Worm (Caenorhabditis elegans): Measurements from ENCODE around the gene Y38C1AA.1.

DNA sequence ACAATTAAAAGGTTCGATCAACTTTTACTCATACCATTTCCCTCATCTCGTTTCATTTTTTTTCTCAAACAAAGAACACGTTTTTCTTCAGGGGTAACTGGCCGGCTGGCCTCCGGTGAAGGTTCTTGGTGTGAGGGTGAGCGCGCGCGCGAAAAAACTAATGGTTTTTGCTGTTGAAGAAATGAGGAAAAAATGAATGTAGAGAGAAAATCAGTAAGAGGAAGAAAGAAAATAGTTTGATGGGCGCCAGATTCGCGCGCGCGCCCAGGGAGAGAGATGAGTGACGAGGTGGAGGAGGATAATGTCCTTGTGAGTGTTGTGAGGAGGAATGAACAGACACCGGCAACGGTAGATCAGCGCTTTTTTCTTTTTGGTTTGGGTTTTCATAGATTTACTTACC, 36.9 kb upstream of the Y38C1AA.1 start:
- TF ChIP-seq aly-2 (tag; optimal IDR thresholded peaks at IDR 0.05): no peak
- TF ChIP-seq fos-1 (tag; optimal IDR thresholded peaks at IDR 0.05): no peak
- no peak for TF ChIP-seq nhr-11 (tag; optimal IDR thresholded peaks at IDR 0.05)
- no peak for TF ChIP-seq ceh-16 (tag; optimal IDR thresholded peaks at IDR 0.05)
- no peak for TF ChIP-seq sea-2 (GFP tag; optimal IDR thresholded peaks at IDR 0.05)
- no peak for TF ChIP-seq zag-1 (tag; optimal IDR thresholded peaks at IDR 0.05)
- TF ChIP-seq unc-62 (GFP tag; optimal IDR thresholded peaks at IDR 0.05): no peak
- no peak for TF ChIP-seq ama-1 (optimal IDR thresholded peaks at IDR 0.05)
